Worm (Caenorhabditis elegans) whole organism, L4/young adult: ENCODE results near the gene mcm-3AP.

ENCODE experiments used
- W03F9.2 ChIP-seq: fragments of 150-350 bp; optimal IDR thresholded peaks from 2 replicates; lab custom pipeline; 2014; ENCODE audit warnings: missing biosample characterization, missing genetic modification characterization
- him-1 ChIP-seq: sonication (generic microtip); optimal IDR thresholded peaks from 2 replicates; lab custom pipeline; 2016; ENCODE audit warnings: missing genotype, missing genetic modification reagents, missing genetic modification characterization, missing compliant biosample characterization

DNA sequence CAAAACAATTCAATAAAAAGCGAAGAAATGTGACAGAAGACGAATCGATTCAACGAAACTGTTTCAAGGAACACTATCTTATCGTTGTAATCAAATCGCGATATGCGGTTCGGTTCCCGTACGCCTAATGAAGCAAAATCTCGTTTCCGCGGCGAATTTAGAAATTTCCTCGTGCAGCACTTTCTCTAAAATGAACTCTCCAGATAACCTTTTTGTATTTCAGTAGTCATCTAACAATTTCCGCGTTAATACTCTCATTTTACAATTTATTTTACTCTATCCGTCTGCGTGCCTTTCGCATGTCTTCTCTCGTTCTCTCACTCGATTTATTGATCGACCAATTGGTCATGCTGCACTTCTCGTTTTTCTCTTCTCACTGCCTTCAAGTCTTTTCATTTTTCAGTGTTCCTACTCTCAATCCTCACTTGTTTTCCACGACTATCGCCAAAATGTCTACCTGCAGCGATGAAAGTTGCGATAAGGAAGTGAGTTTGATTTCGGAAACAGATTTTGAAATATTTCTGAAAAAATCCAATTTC, 38.2 kb upstream of the mcm-3AP start, which contains the start of the genes npp-27 and ntl-4:
- no peak for TF ChIP-seq him-1 (tag; lab: Kevin White, UChicago)
- TF ChIP-seq W03F9.2 (tag; lab: Kevin White, UChicago), result no peak
